Worm (Caenorhabditis elegans) whole organism, L1 larva: ENCODE results near the gene sym-4.
A peak's percentile ranks its signal among the peaks of the same experiment; 100 is the strongest.

Experiments
- C04F5.9 ChIP-seq: sonication (generic microtip); optimal IDR thresholded peaks from 2 replicates; lab custom pipeline; 2016; ENCODE audit warnings: missing genetic modification characterization, missing compliant biosample characterization
- Y116A8C.19 ChIP-seq: sonication (generic microtip); optimal IDR thresholded peaks from 2 replicates; lab custom pipeline; 2016; ENCODE audit warnings: missing compliant biosample characterization, missing genetic modification characterization, borderline replicate concordance
- aha-1 ChIP-seq: fragments of 150-350 bp; optimal IDR thresholded peaks from 2 replicates; lab custom pipeline; 2014; ENCODE audit warnings: missing biosample characterization, missing genetic modification characterization
- alr-1 ChIP-seq: fragments of 200-800 bp; sonication (Bioruptor generic); optimal IDR thresholded peaks from 2 replicates; lab custom pipeline; 2018; ENCODE audit warnings: borderline replicate concordance, mild to moderate bottlenecking, missing genetic modification characterization, missing compliant biosample characterization
- ceh-8 ChIP-seq: fragments of 200-800 bp; sonication (Bioruptor generic); optimal IDR thresholded peaks from 2 replicates; lab custom pipeline; 2018; ENCODE audit warnings: mild to moderate bottlenecking, missing genetic modification characterization, moderate library complexity, missing compliant biosample characterization
- ceh-82 ChIP-seq, 3 experiments: fragments of 150-350 bp in 1 of 3; sonication (generic microtip) in 2 of 3; optimal IDR thresholded peaks; 2 replicates each; lab custom pipeline; 2014 to 2017; ENCODE audit warnings: missing biosample characterization in 3 of 3, missing genetic modification characterization in 3 of 3
- dsc-1 ChIP-seq: sonication (generic microtip); optimal IDR thresholded peaks from 2 replicates; lab custom pipeline; 2016; ENCODE audit warnings: mild to moderate bottlenecking, missing genetic modification characterization, missing compliant biosample characterization
- efl-1 ChIP-seq, 4 experiments: fragments of 150-350 bp; optimal IDR thresholded peaks in 3 of 4; peaks in 1 of 4; 1 replicate in 1 of 4; 2 replicates in 3 of 4; lab custom pipeline; 2014; ENCODE audit warnings: missing biosample characterization in 2 of 4, missing genetic modification characterization in 2 of 4, missing genetic modification reagents in 2 of 4
- efl-3 ChIP-seq: fragments of 200-800 bp; sonication (Bioruptor generic); optimal IDR thresholded peaks from 2 replicates; lab custom pipeline; 2018; ENCODE audit warnings: mild to moderate bottlenecking, missing genetic modification characterization, missing compliant biosample characterization
- egl-27 ChIP-seq, 2 experiments: fragments of 150-350 bp in 1 of 2; sonication (generic microtip); optimal IDR thresholded peaks; 3 replicates each; lab custom pipeline; 2017 to 2018; ENCODE audit warnings: missing biosample characterization in 2 of 2, missing genetic modification characterization in 2 of 2, missing genetic modification reagents in 2 of 2
- elt-2 ChIP-seq: sonication (generic microtip); optimal IDR thresholded peaks from 2 replicates; lab custom pipeline; 2016; ENCODE audit warnings: missing genetic modification characterization, mild to moderate bottlenecking, inconsistent platforms, missing compliant biosample characterization, missing genetic modification reagents
- elt-3 ChIP-seq, 6 experiments: fragments of 150-350 bp in 1 of 6; sonication (generic microtip); optimal IDR thresholded peaks; 2 replicates each; lab custom pipeline; 2017 to 2018; ENCODE audit warnings: missing biosample characterization in 6 of 6, missing genetic modification characterization in 6 of 6, inconsistent platforms in 1 of 6
- fkh-10 ChIP-seq: sonication (generic microtip); optimal IDR thresholded peaks from 2 replicates; lab custom pipeline; 2017; ENCODE audit warnings: missing biosample characterization, missing genetic modification reagents, missing genetic modification characterization
- fkh-8 ChIP-seq: sonication (generic microtip); optimal IDR thresholded peaks from 2 replicates; lab custom pipeline; 2016; ENCODE audit warnings: mild to moderate bottlenecking, missing genetic modification characterization, missing compliant biosample characterization
- fos-1 ChIP-seq: fragments of 150-350 bp; optimal IDR thresholded peaks from 2 replicates; lab custom pipeline; 2014; ENCODE audit warnings: missing biosample characterization, missing genetic modification characterization
- grh-1 ChIP-seq: fragments of 200-800 bp; sonication (Bioruptor generic); IDR thresholded peaks from 2 replicates; pipeline ENCODE4 v1.3.6; 2022; ENCODE audit warnings: missing genetic modification reagents, missing genetic modification characterization, missing compliant biosample characterization
- hlh-17 ChIP-seq: fragments of 200-800 bp; sonication (Bioruptor generic); optimal IDR thresholded peaks from 2 replicates; lab custom pipeline; 2018; ENCODE audit warnings: missing genetic modification characterization, mild to moderate bottlenecking, missing compliant biosample characterization, moderate library complexity, borderline replicate concordance
- irx-1 ChIP-seq: sonication (generic microtip); optimal IDR thresholded peaks from 2 replicates; lab custom pipeline; 2016; ENCODE audit warnings: missing genetic modification characterization, missing compliant biosample characterization
- isw-1 ChIP-seq: fragments of 200-800 bp; sonication (Bioruptor generic); IDR thresholded peaks from 2 replicates; pipeline ENCODE4 v1.3.6; 2022; ENCODE audit warnings: missing genetic modification characterization, missing compliant biosample characterization
- lin-35 ChIP-seq, 2 experiments: fragments of 150-350 bp; optimal IDR thresholded peaks; 2 replicates each; lab custom pipeline; 2014; ENCODE audit warnings: missing biosample characterization in 2 of 2, missing genetic modification characterization in 2 of 2, missing genetic modification reagents in 2 of 2
- mdl-1 ChIP-seq, 2 experiments: fragments of 150-350 bp; optimal IDR thresholded peaks; 2 replicates each; lab custom pipeline; 2014 to 2017; ENCODE audit warnings: missing biosample characterization in 2 of 2, missing genetic modification characterization in 2 of 2, inconsistent platforms in 1 of 2
- mep-1 ChIP-seq: fragments of 150-350 bp; optimal IDR thresholded peaks from 2 replicates; lab custom pipeline; 2014; ENCODE audit warnings: missing biosample characterization, missing genetic modification characterization
- nhr-20 ChIP-seq: sonication (generic microtip); optimal IDR thresholded peaks from 2 replicates; lab custom pipeline; 2016; ENCODE audit warnings: mild to moderate bottlenecking, missing genetic modification characterization, missing compliant biosample characterization
- nhr-28 ChIP-seq: fragments of 150-350 bp; optimal IDR thresholded peaks from 2 replicates; lab custom pipeline; 2014; ENCODE audit warnings: missing biosample characterization, missing genetic modification characterization
- nhr-47 ChIP-seq: sonication (generic microtip); optimal IDR thresholded peaks from 2 replicates; lab custom pipeline; 2016; ENCODE audit warnings: mild to moderate bottlenecking, missing genetic modification characterization, moderate library complexity, missing compliant biosample characterization
- nhr-71 ChIP-seq: sonication (generic microtip); optimal IDR thresholded peaks from 2 replicates; lab custom pipeline; 2016; ENCODE audit warnings: mild to moderate bottlenecking, missing genetic modification characterization, moderate library complexity, missing compliant biosample characterization
- nhr-76 ChIP-seq: sonication (generic microtip); optimal IDR thresholded peaks from 2 replicates; lab custom pipeline; 2017; ENCODE audit warnings: missing biosample characterization, missing genetic modification characterization
- nhr-77 ChIP-seq: fragments of 150-350 bp; optimal IDR thresholded peaks from 2 replicates; lab custom pipeline; 2014; ENCODE audit warnings: missing biosample characterization, missing genetic modification characterization
- nhr-84 ChIP-seq: sonication (generic microtip); optimal IDR thresholded peaks from 2 replicates; lab custom pipeline; 2017; ENCODE audit warnings: missing biosample characterization, missing genetic modification characterization
- nhr-90 ChIP-seq: sonication (generic microtip); optimal IDR thresholded peaks from 2 replicates; lab custom pipeline; 2016; ENCODE audit warnings: mild to moderate bottlenecking, missing genetic modification characterization, missing compliant biosample characterization; ENCODE audit not compliant: poor library complexity
- rnt-1 ChIP-seq: sonication (generic microtip); optimal IDR thresholded peaks from 2 replicates; lab custom pipeline; 2016; ENCODE audit warnings: mild to moderate bottlenecking, missing genetic modification characterization, moderate library complexity, missing compliant biosample characterization
- snpc-4 ChIP-seq: fragments of 150-350 bp; optimal IDR thresholded peaks from 2 replicates; lab custom pipeline; 2014; ENCODE audit warnings: missing biosample characterization, missing genetic modification characterization
- snu-23 ChIP-seq: sonication (generic microtip); optimal IDR thresholded peaks from 2 replicates; lab custom pipeline; 2016; ENCODE audit warnings: missing genetic modification characterization, missing compliant biosample characterization
- sox-4 ChIP-seq: sonication (generic microtip); optimal IDR thresholded peaks from 2 replicates; lab custom pipeline; 2016; ENCODE audit warnings: missing genetic modification characterization, missing compliant biosample characterization
- sptf-1 ChIP-seq: fragments of 150-350 bp; optimal IDR thresholded peaks from 2 replicates; lab custom pipeline; 2014; ENCODE audit warnings: missing biosample characterization, missing genetic modification characterization
- sup-37 ChIP-seq: fragments of 200-800 bp; sonication (Bioruptor generic); optimal IDR thresholded peaks from 2 replicates; lab custom pipeline; 2018; ENCODE audit warnings: mild to moderate bottlenecking, missing genetic modification characterization, missing compliant biosample characterization
- tbx-2 ChIP-seq: sonication (generic microtip); optimal IDR thresholded peaks from 2 replicates; lab custom pipeline; 2016; ENCODE audit warnings: missing genetic modification characterization, missing compliant biosample characterization
- tlp-1 ChIP-seq: fragments of 150-350 bp; optimal IDR thresholded peaks from 2 replicates; lab custom pipeline; 2014; ENCODE audit warnings: missing biosample characterization, missing genetic modification characterization
- unc-98 ChIP-seq: fragments of 200-800 bp; sonication (Bioruptor generic); IDR thresholded peaks from 2 replicates; pipeline ENCODE4 v1.3.6; 2022; ENCODE audit warnings: missing genetic modification characterization, missing compliant biosample characterization
- vab-15 ChIP-seq: sonication (generic microtip); optimal IDR thresholded peaks from 2 replicates; lab custom pipeline; 2017; ENCODE audit warnings: missing genotype, mild to moderate bottlenecking, missing genetic modification characterization, missing compliant biosample characterization
- xbp-1 ChIP-seq: sonication (generic microtip); optimal IDR thresholded peaks from 2 replicates; lab custom pipeline; 2016; ENCODE audit warnings: missing genetic modification characterization, missing compliant biosample characterization
- ztf-11 ChIP-seq, 2 experiments: sonication (generic microtip); optimal IDR thresholded peaks; 2 replicates each; lab custom pipeline; 2016 to 2017; ENCODE audit warnings: missing genetic modification characterization in 2 of 2, missing biosample characterization in 1 of 2, missing compliant biosample characterization in 1 of 2
- ztf-4 ChIP-seq: fragments of 150-350 bp; optimal IDR thresholded peaks from 2 replicates; lab custom pipeline; 2014; ENCODE audit warnings: missing biosample characterization, missing genetic modification characterization

sym-4 gene

ce11 chrX:14173850-14174249 lies 4.4 kb upstream of the sym-4 start, which contains the start of gene idhb-1 (continued):
- TF ChIP-seq nhr-71 (tag; lab: Kevin White, UChicago) (peak; percentile 89), ceh-82 (tag; optimal IDR thresholded peaks at IDR 0.05; lab: Kevin White, UChicago) (peak; percentile 71 to 88 (median 75)), hlh-17 (GFP tag; lab: Kevin White, UChicago) (no peak), ztf-11 (tag; optimal IDR thresholded peaks at IDR 0.05; lab: Kevin White, UChicago) (no peak), nhr-90 (tag; lab: Kevin White, UChicago) (peak; percentile 74), fkh-8 (tag; lab: Kevin White, UChicago) (peak; percentile 79), nhr-20 (tag; lab: Kevin White, UChicago) (peak; percentile 85), tlp-1 (tag; lab: Kevin White, UChicago) (no peak), mep-1 (tag; lab: Kevin White, UChicago) (peak; percentile 67)

DNA sequence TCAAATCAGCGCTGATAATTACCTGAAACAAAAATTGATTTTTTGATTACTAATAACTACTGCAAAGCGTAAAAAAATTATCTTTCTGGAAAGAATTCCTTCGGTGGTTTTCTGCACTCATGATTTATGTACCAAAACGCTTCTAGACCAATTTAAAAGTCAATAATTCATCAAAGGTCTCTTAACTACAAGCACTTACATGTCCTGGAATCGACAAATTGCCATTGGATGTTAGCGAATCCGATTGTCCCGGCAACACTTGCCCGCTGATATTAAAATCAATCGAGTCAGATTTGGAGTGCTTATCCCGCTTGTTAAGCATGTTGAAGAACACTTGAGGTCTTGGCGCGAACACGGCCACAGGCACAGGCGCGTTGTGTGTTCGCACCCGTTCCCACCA lies 4.3 kb downstream of the sym-4 start:
- TF ChIP-seq nhr-77 (no peak), efl-1 (optimal IDR thresholded peaks at IDR 0.05; lab: Kevin White, UChicago) (no peak), efl-1 (GFP tag; optimal IDR thresholded peaks at IDR 0.05 in 1 of 2; lab: Kevin White, UChicago) (peak in 1 of 2 experiments; percentile 84), irx-1 (tag; lab: Kevin White, UChicago) (no peak), snpc-4 (tag; lab: Kevin White, UChicago) (no peak)

DNA sequence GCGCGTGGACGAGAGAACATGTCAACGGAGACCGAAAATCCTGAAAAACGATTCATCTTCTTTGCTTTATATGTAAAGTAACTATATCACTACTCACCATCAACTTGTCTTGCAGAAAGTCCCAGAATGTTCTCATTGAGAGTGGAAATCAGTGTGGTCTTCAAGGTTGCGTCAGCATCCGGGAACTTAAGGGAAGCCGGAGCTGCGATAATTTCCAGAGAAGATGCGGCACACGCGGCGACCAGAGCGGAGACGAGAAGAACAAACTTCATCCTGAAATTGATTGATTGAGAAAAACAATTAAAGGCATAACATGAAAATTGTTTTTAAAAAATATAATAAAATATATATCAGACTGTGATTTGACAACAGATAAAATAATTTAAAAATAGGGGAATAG lies 5.2 kb downstream of the sym-4 start, which contains the start of gene vha-20:
Gene vha-20, minus strand, starts transcription at position 273 of the 400 bp plus-strand sequence.
- TF ChIP-seq nhr-71 (tag; lab: Kevin White, UChicago), result peak; percentile 8
- no peak for TF ChIP-seq efl-3 (GFP tag; lab: Kevin White, UChicago)
- TF ChIP-seq aha-1, result no peak
- TF ChIP-seq nhr-90 (tag; lab: Kevin White, UChicago), result peak; percentile 5

- TF ChIP-seq fos-1 (tag; lab: Kevin White, UChicago) (no peak), lin-35 (GFP tag; optimal IDR thresholded peaks at IDR 0.05; lab: Kevin White, UChicago) (peak in 1 of 2 experiments; percentile 49), nhr-84 (tag; lab: Kevin White, UChicago) (no peak), nhr-47 (tag; lab: Kevin White, UChicago) (peak; percentile 16), nhr-20 (tag; lab: Kevin White, UChicago) (peak; percentile 35), fkh-10 (no peak), mdl-1 (tag; optimal IDR thresholded peaks at IDR 0.05; lab: Kevin White, UChicago) (no peak), dsc-1 (tag; lab: Kevin White, UChicago) (no peak), egl-27 (tag; optimal IDR thresholded peaks at IDR 0.05; lab: Kevin White, UChicago) (no peak), isw-1 (GFP tag; lab: Robert Waterston, UW) (no peak), nhr-28 (tag; lab: Kevin White, UChicago) (no peak), snpc-4 (tag; lab: Kevin White, UChicago) (no peak), nhr-77 (no peak), C04F5.9 (tag; lab: Kevin White, UChicago) (no peak), elt-3 (tag; optimal IDR thresholded peaks at IDR 0.05; lab: Kevin White, UChicago) (peak in 1 of 6 experiments; percentile 14), alr-1 (tag; lab: Kevin White, UChicago) (no peak), rnt-1 (tag; lab: Kevin White, UChicago) (no peak), nhr-76 (tag; lab: Kevin White, UChicago) (no peak), sup-37 (GFP tag; lab: Kevin White, UChicago) (no peak), snu-23 (peak; percentile 24), xbp-1 (tag; lab: Kevin White, UChicago) (no peak), nhr-90 (tag; lab: Kevin White, UChicago) (peak; percentile 72), Y116A8C.19 (no peak), grh-1 (GFP tag; lab: Robert Waterston, UW) (no peak), ceh-8 (GFP tag; lab: Kevin White, UChicago) (no peak), sox-4 (tag; lab: Kevin White, UChicago) (no peak), mep-1 (tag; lab: Kevin White, UChicago) (no peak), irx-1 (tag; lab: Kevin White, UChicago) (no peak), unc-98 (GFP tag; lab: Robert Waterston, UW) (no peak), elt-2 (peak; percentile 20), sptf-1 (tag; lab: Kevin White, UChicago) (no peak), tbx-2 (tag; lab: Kevin White, UChicago) (no peak), ceh-82 (tag; optimal IDR thresholded peaks at IDR 0.05; lab: Kevin White, UChicago) (no peak), ztf-4 (no peak), vab-15 (tag; lab: Kevin White, UChicago) (no peak)
These were observed 7.6 kb downstream of the sym-4 start, which contains the start of gene lgc-25 for ce11 chrX:14161684-14162347. Gene lgc-25 (minus strand): TSS chrX:14161734.
